1 fruit fly cellular context compared by ENCODE assay signal in genomic region chr3R:22468829-22469487, dm6.
TF ChIP-seq lines count a peak whose summit lies in the region.

No protein-coding gene starts in this region.

TF ChIP-seq in whole organism, embryonic, 481 proteins besides CTCF, POLR2A, EP300 and RAD21 (continued from another document and continues in another):
- peak; percentile 74 for TF ChIP-seq run (tag; optimal IDR thresholded peaks at IDR 0.05; lab: Kevin White, UChicago)
- TF ChIP-seq lbe (GFP tag; optimal IDR thresholded peaks at IDR 0.05; lab: Kevin White, UChicago) = no peak
- peak; percentile 77 for TF ChIP-seq CG14050 (GFP tag; IDR thresholded peaks at IDR 0.05; lab: Robert Waterston, UW)
- peak; percentile 73 for TF ChIP-seq CG12744 (GFP tag; optimal IDR thresholded peaks at IDR 0.05; lab: Kevin White, UChicago)
- TF ChIP-seq CG9932 (GFP tag; IDR thresholded peaks at IDR 0.05; lab: Robert Waterston, UW) = peak; percentile 81
- TF ChIP-seq CkIIα-i1 (GFP tag; IDR thresholded peaks at IDR 0.05; lab: Robert Waterston, UW) = peak; percentile 33; the same call in 1 of the 2 replicates
- no peak for TF ChIP-seq dan (GFP tag; IDR thresholded peaks at IDR 0.05; lab: Robert Waterston, UW)
- peak; percentile 81; the same call in 2 of the 3 replicates for TF ChIP-seq Mrtf (GFP tag; IDR thresholded peaks at IDR 0.05; lab: Robert Waterston, UW)
- peak; percentile 90 for TF ChIP-seq CG34376 (GFP tag; optimal IDR thresholded peaks at IDR 0.05; lab: Kevin White, UChicago)
- TF ChIP-seq B-H1 (GFP tag; IDR thresholded peaks at IDR 0.05; lab: Robert Waterston, UW) = peak; percentile 76
- TF ChIP-seq Poxn (GFP tag; IDR thresholded peaks at IDR 0.05; lab: Robert Waterston, UW) = peak; percentile 63; the same call in 1 of the 2 replicates
- TF ChIP-seq CG11723 (GFP tag; optimal IDR thresholded peaks at IDR 0.05; lab: Kevin White, UChicago) = peak; percentile 64
- peak; percentile 76 for TF ChIP-seq al (GFP tag; IDR thresholded peaks at IDR 0.05; lab: Robert Waterston, UW)
- TF ChIP-seq CG10959 (GFP tag; IDR thresholded peaks at IDR 0.05; lab: Robert Waterston, UW) = no peak
- TF ChIP-seq CG6813 (GFP tag; optimal IDR thresholded peaks at IDR 0.05; lab: Kevin White, UChicago) = peak; percentile 80
- no peak for TF ChIP-seq CG3065 (GFP tag; optimal IDR thresholded peaks at IDR 0.05; lab: Kevin White, UChicago)
- TF ChIP-seq CG5180 (GFP tag; optimal IDR thresholded peaks at IDR 0.05; lab: Kevin White, UChicago) = peak; percentile 76
- peak; percentile 86 for TF ChIP-seq abd-A (tag; optimal IDR thresholded peaks at IDR 0.05; lab: Kevin White, UChicago)
- peak; percentile 80 for TF ChIP-seq CG8944 (GFP tag; optimal IDR thresholded peaks at IDR 0.05; lab: Kevin White, UChicago)
- TF ChIP-seq CG6765 (GFP tag; optimal IDR thresholded peaks at IDR 0.05; lab: Kevin White, UChicago) = peak; percentile 82
- TF ChIP-seq Hr51 (GFP tag; optimal IDR thresholded peaks at IDR 0.05; lab: Kevin White, UChicago) = peak; percentile 84 to 96
- TF ChIP-seq CG3726 (GFP tag; IDR thresholded peaks at IDR 0.05; lab: Robert Waterston, UW) = peak; percentile 76; the same call in 2 of the 3 replicates
- peak; percentile 94 for TF ChIP-seq sd (tag; optimal IDR thresholded peaks at IDR 0.05; lab: Kevin White, UChicago)
- peak; percentile 81 for TF ChIP-seq onecut (GFP tag; IDR thresholded peaks at IDR 0.05; lab: Robert Waterston, UW)
- TF ChIP-seq unpg (GFP tag; optimal IDR thresholded peaks at IDR 0.05; lab: Kevin White, UChicago) = peak; percentile 87
- TF ChIP-seq ro (GFP tag; IDR thresholded peaks at IDR 0.05; lab: Robert Waterston, UW) = no peak; the same call in 1 of the 2 replicates
- peak; percentile 81 for TF ChIP-seq H2.0 (GFP tag; IDR thresholded peaks at IDR 0.05; lab: Robert Waterston, UW)
- no peak for TF ChIP-seq dmrt11E (tag; optimal IDR thresholded peaks at IDR 0.05; lab: Kevin White, UChicago)
- peak; percentile 72; the same call in 2 of the 3 replicates for TF ChIP-seq CG6175 (GFP tag; IDR thresholded peaks at IDR 0.05; lab: Robert Waterston, UW)
- peak; percentile 89 for TF ChIP-seq schlank (tag; optimal IDR thresholded peaks at IDR 0.05; lab: Kevin White, UChicago)
- no peak for TF ChIP-seq Dfd (GFP tag; optimal IDR thresholded peaks at IDR 0.05; lab: Kevin White, UChicago)
- peak; percentile 75 for TF ChIP-seq tap (tag; optimal IDR thresholded peaks at IDR 0.05; lab: Kevin White, UChicago)
- TF ChIP-seq Drgx (GFP tag; IDR thresholded peaks at IDR 0.05; lab: Robert Waterston, UW) = peak; percentile 77
- peak; percentile 77 for TF ChIP-seq CG10654 (GFP tag; optimal IDR thresholded peaks at IDR 0.05; lab: Kevin White, UChicago)
- peak; percentile 86 for TF ChIP-seq ATbp (GFP tag; optimal IDR thresholded peaks at IDR 0.05; lab: Kevin White, UChicago)
- peak; percentile 95 for TF ChIP-seq CG2120 (GFP tag; optimal IDR thresholded peaks at IDR 0.05; lab: Kevin White, UChicago)
- peak; percentile 59 for TF ChIP-seq cato (GFP tag; optimal IDR thresholded peaks at IDR 0.05; lab: Kevin White, UChicago; ENCODE audit: borderline replicate concordance)
- peak; percentile 54; the same call in 1 of the 2 replicates for TF ChIP-seq Taf1 (GFP tag; IDR thresholded peaks at IDR 0.05; lab: Robert Waterston, UW)
- peak; percentile 81 for TF ChIP-seq mirr (GFP tag; optimal IDR thresholded peaks at IDR 0.05; lab: Kevin White, UChicago)
- TF ChIP-seq ranshi (GFP tag; IDR thresholded peaks at IDR 0.05; lab: Robert Waterston, UW) = peak; percentile 74; the same call in 1 of the 2 replicates
- TF ChIP-seq CG1647 (GFP tag; optimal IDR thresholded peaks at IDR 0.05; lab: Kevin White, UChicago) = peak; percentile 86
- peak; percentile 53 for TF ChIP-seq gsb-n (tag; optimal IDR thresholded peaks at IDR 0.05; lab: Kevin White, UChicago)
- peak; percentile 71 for TF ChIP-seq Atf3 (GFP tag; optimal IDR thresholded peaks at IDR 0.05; lab: Kevin White, UChicago)
- no peak for TF ChIP-seq h (optimal IDR thresholded peaks at IDR 0.05; lab: Kevin White, UChicago)
- peak; percentile 93 for TF ChIP-seq row (GFP tag; IDR thresholded peaks at IDR 0.05; lab: Robert Waterston, UW)
- TF ChIP-seq pnt (GFP tag; optimal IDR thresholded peaks at IDR 0.05; lab: Kevin White, UChicago) = peak; percentile 85
- peak; percentile 49 for TF ChIP-seq CG32767 (GFP tag; IDR thresholded peaks at IDR 0.05; lab: Robert Waterston, UW)
- no peak for TF ChIP-seq amos (GFP tag; IDR thresholded peaks at IDR 0.05; lab: Robert Waterston, UW; ENCODE audit: partially characterized antibody)
- no peak for TF ChIP-seq Lhr (GFP tag; optimal IDR thresholded peaks at IDR 0.05; lab: Kevin White, UChicago)
- peak; percentile 85 for TF ChIP-seq CG9215 (GFP tag; IDR thresholded peaks at IDR 0.05; lab: Robert Waterston, UW)
- peak; percentile 43 for TF ChIP-seq Vsx1 (GFP tag; optimal IDR thresholded peaks at IDR 0.05; lab: Kevin White, UChicago)
- peak; percentile 80 for TF ChIP-seq CG4730 (GFP tag; IDR thresholded peaks at IDR 0.05; lab: Robert Waterston, UW)
- peak; percentile 23 for TF ChIP-seq CG3995 (GFP tag; optimal IDR thresholded peaks at IDR 0.05; lab: Kevin White, UChicago)
- peak; percentile 57; the same call in 1 of the 2 replicates for TF ChIP-seq ara (GFP tag; IDR thresholded peaks at IDR 0.05; lab: Robert Waterston, UW)
- peak; percentile 88 for TF ChIP-seq grau (tag; optimal IDR thresholded peaks at IDR 0.05; lab: Kevin White, UChicago)
- peak; percentile 74 to 88 for TF ChIP-seq Pdp1 (GFP tag; optimal IDR thresholded peaks at IDR 0.05; lab: Kevin White, UChicago)
- TF ChIP-seq CG16779 (GFP tag; IDR thresholded peaks at IDR 0.05; lab: Robert Waterston, UW) = peak; percentile 76; the same call in 1 of the 2 replicates
- peak; percentile 60 for TF ChIP-seq kah (GFP tag; optimal IDR thresholded peaks at IDR 0.05; lab: Kevin White, UChicago)
- TF ChIP-seq CG30403 (GFP tag; optimal IDR thresholded peaks at IDR 0.05; lab: Kevin White, UChicago) = peak; percentile 89
- no peak for TF ChIP-seq CG14860 (GFP tag; IDR thresholded peaks at IDR 0.05; lab: Robert Waterston, UW; ENCODE audit: partially characterized antibody)
- no peak; the same call in 1 of the 2 replicates for TF ChIP-seq Dref (GFP tag; IDR thresholded peaks at IDR 0.05; lab: Robert Waterston, UW)
- peak; percentile 89 for TF ChIP-seq so (GFP tag; IDR thresholded peaks at IDR 0.05; lab: Robert Waterston, UW)
- peak; percentile 87 for TF ChIP-seq CG6689 (GFP tag; IDR thresholded peaks at IDR 0.05; lab: Robert Waterston, UW)
- TF ChIP-seq dpn (GFP tag; optimal IDR thresholded peaks at IDR 0.05; lab: Kevin White, UChicago) = peak; percentile 87 to 89
- TF ChIP-seq NFAT (GFP tag; IDR thresholded peaks at IDR 0.05; lab: Robert Waterston, UW) = peak; percentile 69
- peak; percentile 68 for TF ChIP-seq ssp (GFP tag; IDR thresholded peaks at IDR 0.05; lab: Robert Waterston, UW)
- peak; percentile 81 for TF ChIP-seq CG17385 (GFP tag; optimal IDR thresholded peaks at IDR 0.05; lab: Kevin White, UChicago)
- TF ChIP-seq CG13624 (GFP tag; optimal IDR thresholded peaks at IDR 0.05; lab: Kevin White, UChicago) = peak; percentile 89
- TF ChIP-seq CG1603 (tag; optimal IDR thresholded peaks at IDR 0.05; lab: Kevin White, UChicago) = peak; percentile 76
- peak; percentile 91 for TF ChIP-seq slbo (GFP tag; IDR thresholded peaks at IDR 0.05; lab: Robert Waterston, UW)
- TF ChIP-seq CG10979 (tag; optimal IDR thresholded peaks at IDR 0.05; lab: Kevin White, UChicago) = peak; percentile 70
- peak; percentile 69 for TF ChIP-seq CG10267 (tag; optimal IDR thresholded peaks at IDR 0.05; lab: Kevin White, UChicago)
- peak; percentile 86 for TF ChIP-seq bcd (GFP tag; optimal IDR thresholded peaks at IDR 0.05; lab: Kevin White, UChicago)
- TF ChIP-seq chm (GFP tag; IDR thresholded peaks at IDR 0.05; lab: Robert Waterston, UW) = peak; percentile 71; the same call in 1 of the 2 replicates
- TF ChIP-seq ewg (GFP tag; optimal IDR thresholded peaks at IDR 0.05; lab: Kevin White, UChicago) = peak; percentile 83
- TF ChIP-seq ase (GFP tag; IDR thresholded peaks at IDR 0.05; lab: Robert Waterston, UW) = peak; percentile 72; the same call in 2 of the 3 replicates
- TF ChIP-seq zen2 (GFP tag; IDR thresholded peaks at IDR 0.05; lab: Robert Waterston, UW; ENCODE audit: partially characterized antibody) = no peak
- peak; percentile 78 for TF ChIP-seq CG10366 (GFP tag; IDR thresholded peaks at IDR 0.05; lab: Robert Waterston, UW)
- peak; percentile 84 for TF ChIP-seq CG31441 (GFP tag; IDR thresholded peaks at IDR 0.05; lab: Robert Waterston, UW)
- no peak for TF ChIP-seq twi (tag; optimal IDR thresholded peaks at IDR 0.05; lab: Kevin White, UChicago)
- peak; percentile 84 for TF ChIP-seq fd96Cb (tag; optimal IDR thresholded peaks at IDR 0.05; lab: Kevin White, UChicago)
- TF ChIP-seq Kr (GFP tag; optimal IDR thresholded peaks at IDR 0.05; lab: Kevin White, UChicago) = no peak
- peak; percentile 89 for TF ChIP-seq CG3281 (GFP tag; optimal IDR thresholded peaks at IDR 0.05; lab: Kevin White, UChicago)
- no peak for TF ChIP-seq bbx (GFP tag; IDR thresholded peaks at IDR 0.05; lab: Robert Waterston, UW; ENCODE audit: partially characterized antibody)
- peak; percentile 84 for TF ChIP-seq B-H2 (GFP tag; optimal IDR thresholded peaks at IDR 0.05; lab: Kevin White, UChicago)
- TF ChIP-seq jigr1 (GFP tag; IDR thresholded peaks at IDR 0.05; lab: Robert Waterston, UW) = peak; percentile 64; the same call in 2 of the 3 replicates
- no peak for TF ChIP-seq gro (GFP tag; optimal IDR thresholded peaks at IDR 0.05; lab: Kevin White, UChicago)
- TF ChIP-seq tgo (GFP tag; IDR thresholded peaks at IDR 0.05; lab: Robert Waterston, UW) = peak; percentile 87
- TF ChIP-seq TFAM (GFP tag; optimal IDR thresholded peaks at IDR 0.05; lab: Kevin White, UChicago) = no peak
- no peak for TF ChIP-seq gcm (GFP tag; optimal IDR thresholded peaks at IDR 0.05; lab: Kevin White, UChicago)
- TF ChIP-seq tup (GFP tag; optimal IDR thresholded peaks at IDR 0.05; lab: Kevin White, UChicago) = peak; percentile 87
- peak; percentile 86 for TF ChIP-seq CG11456 (GFP tag; IDR thresholded peaks at IDR 0.05; lab: Robert Waterston, UW)
- TF ChIP-seq dm (GFP tag; optimal IDR thresholded peaks at IDR 0.05; lab: Kevin White, UChicago) = peak; percentile 67
- TF ChIP-seq D (optimal IDR thresholded peaks at IDR 0.05; lab: Kevin White, UChicago) = no peak
- TF ChIP-seq D (GFP tag; optimal IDR thresholded peaks at IDR 0.05; lab: Kevin White, UChicago) = peak; percentile 73
- TF ChIP-seq Trl (optimal IDR thresholded peaks at IDR 0.05; lab: Kevin White, UChicago) = no peak
- peak; percentile 91 for TF ChIP-seq Trl (GFP tag; optimal IDR thresholded peaks at IDR 0.05; lab: Kevin White, UChicago)
- TF ChIP-seq sisA (GFP tag; IDR thresholded peaks at IDR 0.05; lab: Robert Waterston, UW) = peak; percentile 83
- peak; percentile 90 for TF ChIP-seq Atf6 (GFP tag; IDR thresholded peaks at IDR 0.05; lab: Robert Waterston, UW)
- peak; percentile 75 for TF ChIP-seq odd (GFP tag; optimal IDR thresholded peaks at IDR 0.05; lab: Kevin White, UChicago)
- peak; percentile 68 for TF ChIP-seq CG12104 (GFP tag; optimal IDR thresholded peaks at IDR 0.05; lab: Kevin White, UChicago)
- TF ChIP-seq sima (GFP tag; optimal IDR thresholded peaks at IDR 0.05; lab: Kevin White, UChicago) = peak; percentile 63
- peak; percentile 86 for TF ChIP-seq CG32532 (GFP tag; IDR thresholded peaks at IDR 0.05; lab: Robert Waterston, UW)
- TF ChIP-seq wek (GFP tag; optimal IDR thresholded peaks at IDR 0.05; lab: Kevin White, UChicago) = peak; percentile 52
- peak; percentile 78 for TF ChIP-seq emc (GFP tag; optimal IDR thresholded peaks at IDR 0.05; lab: Kevin White, UChicago)
- no peak for TF ChIP-seq nau (GFP tag; optimal IDR thresholded peaks at IDR 0.05; lab: Kevin White, UChicago)
- peak; percentile 39; the same call in 1 of the 2 replicates for TF ChIP-seq CG5953 (GFP tag; IDR thresholded peaks at IDR 0.05; lab: Robert Waterston, UW)
- TF ChIP-seq rib (GFP tag; IDR thresholded peaks at IDR 0.05; lab: Robert Waterston, UW) = peak; percentile 75
- TF ChIP-seq CG31388 (GFP tag; optimal IDR thresholded peaks at IDR 0.05; lab: Kevin White, UChicago) = peak; percentile 67
- peak; percentile 54; the same call in 1 of the 2 replicates for TF ChIP-seq CG10321 (GFP tag; IDR thresholded peaks at IDR 0.05; lab: Robert Waterston, UW)
- TF ChIP-seq ftz-f1 (GFP tag; optimal IDR thresholded peaks at IDR 0.05; lab: Kevin White, UChicago) = peak; percentile 7
- peak; percentile 67 for TF ChIP-seq CG30431 (GFP tag; optimal IDR thresholded peaks at IDR 0.05; lab: Kevin White, UChicago)
- no peak for TF ChIP-seq CG10431 (GFP tag; optimal IDR thresholded peaks at IDR 0.05; lab: Kevin White, UChicago)
- peak; percentile 80 for TF ChIP-seq CG4424 (GFP tag; optimal IDR thresholded peaks at IDR 0.05; lab: Kevin White, UChicago)
- TF ChIP-seq HLHmδ (GFP tag; optimal IDR thresholded peaks at IDR 0.05; lab: Kevin White, UChicago) = no peak
- no peak for TF ChIP-seq pros (GFP tag; optimal IDR thresholded peaks at IDR 0.05; lab: Kevin White, UChicago)
- TF ChIP-seq pzg (GFP tag; optimal IDR thresholded peaks at IDR 0.05; lab: Kevin White, UChicago) = peak; percentile 3
- TF ChIP-seq maf-S (GFP tag; optimal IDR thresholded peaks at IDR 0.05; lab: Kevin White, UChicago) = peak; percentile 86
- peak; percentile 78 for TF ChIP-seq Atf-2 (GFP tag; optimal IDR thresholded peaks at IDR 0.05; lab: Kevin White, UChicago)
- TF ChIP-seq CG15073 (GFP tag; optimal IDR thresholded peaks at IDR 0.05; lab: Kevin White, UChicago) = no peak
- TF ChIP-seq Hr3 (GFP tag; optimal IDR thresholded peaks at IDR 0.05; lab: Kevin White, UChicago) = peak; percentile 84
- TF ChIP-seq Sox100B (GFP tag; optimal IDR thresholded peaks at IDR 0.05; lab: Kevin White, UChicago) = peak; percentile 84
- TF ChIP-seq CG13775 (GFP tag; optimal IDR thresholded peaks at IDR 0.05; lab: Kevin White, UChicago) = peak; percentile 75
- peak; percentile 85 for TF ChIP-seq shn (GFP tag; optimal IDR thresholded peaks at IDR 0.05; lab: Kevin White, UChicago)
- peak; percentile 83 for TF ChIP-seq Xrp1 (GFP tag; IDR thresholded peaks at IDR 0.05; lab: Robert Waterston, UW)
- TF ChIP-seq jing (GFP tag; optimal IDR thresholded peaks at IDR 0.05; lab: Kevin White, UChicago) = peak; percentile 64
- TF ChIP-seq ato (GFP tag; IDR thresholded peaks at IDR 0.05; lab: Robert Waterston, UW; ENCODE audit: partially characterized antibody) = no peak
- TF ChIP-seq CG1024 (GFP tag; IDR thresholded peaks at IDR 0.05; lab: Robert Waterston, UW) = peak; percentile 61
- TF ChIP-seq CG9437 (GFP tag; optimal IDR thresholded peaks at IDR 0.05; lab: Kevin White, UChicago) = peak; percentile 62
- peak; percentile 93 for TF ChIP-seq caup (GFP tag; optimal IDR thresholded peaks at IDR 0.05; lab: Kevin White, UChicago; ENCODE audit: severe bottlenecking)
